Worm (Caenorhabditis elegans) whole organism, L4/young adult: Measurements from ENCODE around the gene nhr-28.

Experiments
- dao-5 ChIP-seq: sonication (generic microtip); optimal IDR thresholded peaks from 2 replicates; lab custom pipeline; 2016; ENCODE audit warnings: missing genotype, missing genetic modification characterization, moderate library complexity, missing compliant biosample characterization
- him-1 ChIP-seq: sonication (generic microtip); optimal IDR thresholded peaks from 2 replicates; lab custom pipeline; 2016; ENCODE audit warnings: missing genotype, missing genetic modification reagents, missing genetic modification characterization, missing compliant biosample characterization

- TF ChIP-seq him-1 (tag; lab: Kevin White, UChicago) (no peak), dao-5 (tag; lab: Kevin White, UChicago) (no peak)
These were observed 30.6 kb upstream of the nhr-28 start for ce11 chrX:16324222-16324621.
